Fruit fly (Drosophila melanogaster) whole organism, embryonic: ENCODE measurements around the gene Ttc19.
A peak's percentile ranks its signal among the peaks of the same experiment; 100 is the strongest.

ENCODE experiments used
- CG12391 ChIP-seq: fragments of 200-800 bp; sonication (Bioruptor generic); optimal IDR thresholded peaks from 3 replicates; lab custom pipeline; 2018; ENCODE audit warnings: missing biosample characterization, mild to moderate bottlenecking, missing genetic modification characterization, moderate library complexity
- CG14965 ChIP-seq: fragments of 200-800 bp; sonication (Bioruptor generic); optimal IDR thresholded peaks from 2 replicates; lab custom pipeline; 2016; ENCODE audit warnings: missing biosample characterization, missing genetic modification characterization, borderline replicate concordance
- CG30431 ChIP-seq: fragments of 200-800 bp; sonication (Bioruptor generic); optimal IDR thresholded peaks from 2 replicates; lab custom pipeline; 2017; ENCODE audit warnings: missing biosample characterization, missing genetic modification characterization
- CG5953 ChIP-seq: fragments of 200-800 bp; sonication (Bioruptor generic); IDR thresholded peaks from 2 replicates; pipeline ENCODE4 v1.3.6; 2022; ENCODE audit warnings: missing biosample characterization, missing genetic modification characterization
- CG7839 ChIP-seq: fragments of 200-800 bp; sonication (Bioruptor generic); optimal IDR thresholded peaks from 3 replicates; lab custom pipeline; 2018; ENCODE audit warnings: missing biosample characterization, mild to moderate bottlenecking, missing genetic modification characterization, moderate library complexity
- CG7963 ChIP-seq: fragments of 200-800 bp; sonication (Bioruptor generic); IDR thresholded peaks from 3 replicates; pipeline ENCODE4 v1.3.6; 2022; ENCODE audit warnings: missing biosample characterization, missing genetic modification characterization; ENCODE audit not compliant: partially characterized antibody
- CG8290 ChIP-seq, 3 experiments: fragments of 200-800 bp; sonication (Bioruptor generic); optimal IDR thresholded peaks; 2 replicates each; lab custom pipeline; 2016 to 2019; ENCODE audit warnings: missing biosample characterization in 3 of 3, missing genetic modification characterization in 3 of 3, mild to moderate bottlenecking in 2 of 3, moderate library complexity in 1 of 3
- CG9797 ChIP-seq: fragments of 200-800 bp; sonication (Bioruptor generic); optimal IDR thresholded peaks from 3 replicates; lab custom pipeline; 2018; ENCODE audit warnings: missing biosample characterization, mild to moderate bottlenecking, missing genetic modification characterization
- D ChIP-seq, 2 experiments: fragments of 200-800 bp in 1 of 2; fragments of >200 bp in 1 of 2; sonication (Bioruptor generic) in 1 of 2; optimal IDR thresholded peaks; 2 replicates in 1 of 2; 3 replicates in 1 of 2; lab custom pipeline; 2017; ENCODE audit warnings: mild to moderate bottlenecking in 1 of 2, missing biosample characterization in 1 of 2, missing genetic modification characterization in 1 of 2, missing genetic modification reagents in 1 of 2
- Dip3 ChIP-seq: fragments of 200-800 bp; sonication (Bioruptor generic); optimal IDR thresholded peaks from 3 replicates; lab custom pipeline; 2016; ENCODE audit warnings: missing biosample characterization, missing genetic modification characterization
- Drgx ChIP-seq: fragments of 200-800 bp; sonication (Bioruptor generic); IDR thresholded peaks from 2 replicates; pipeline ENCODE4 v1.3.6; 2022; ENCODE audit warnings: missing biosample characterization, missing genetic modification characterization
- GATAe ChIP-seq: fragments of 200-800 bp; sonication (Bioruptor generic); conservative IDR thresholded peaks from 2 replicates; pipeline ENCODE4 v1.3.6; 2022; ENCODE audit warnings: missing biosample characterization, missing genetic modification characterization
- Hmr ChIP-seq: fragments of 200-800 bp; sonication (Bioruptor generic); optimal IDR thresholded peaks from 3 replicates; lab custom pipeline; 2017; ENCODE audit warnings: mild to moderate bottlenecking, missing biosample characterization, missing genetic modification reagents, missing genetic modification characterization
- Hr3 ChIP-seq: fragments of 200-800 bp; sonication (Bioruptor generic); optimal IDR thresholded peaks from 3 replicates; lab custom pipeline; 2016; ENCODE audit warnings: missing biosample characterization, missing genetic modification characterization
- Jarid2 ChIP-seq: fragments of 200-800 bp; sonication (Bioruptor generic); optimal IDR thresholded peaks from 3 replicates; lab custom pipeline; 2017; ENCODE audit warnings: mild to moderate bottlenecking, missing biosample characterization, missing genetic modification reagents, missing genetic modification characterization
- Mrtf ChIP-seq: fragments of 200-800 bp; sonication (Bioruptor generic); IDR thresholded peaks from 3 replicates; pipeline ENCODE4 v1.3.6; 2022; ENCODE audit warnings: missing biosample characterization, missing genetic modification characterization
- NC2α ChIP-seq: fragments of 200-800 bp; sonication (Bioruptor generic); optimal IDR thresholded peaks from 2 replicates; lab custom pipeline; 2016; ENCODE audit warnings: missing biosample characterization, missing genetic modification characterization
- Oaz ChIP-seq: fragments of 200-800 bp; sonication (Bioruptor generic); IDR thresholded peaks from 2 replicates; pipeline ENCODE4 v1.3.6; 2022; ENCODE audit warnings: missing biosample characterization, missing genetic modification characterization
- Poxn ChIP-seq: fragments of 200-800 bp; sonication (Bioruptor generic); IDR thresholded peaks from 2 replicates; pipeline ENCODE4 v1.3.6; 2022; ENCODE audit warnings: missing biosample characterization, missing genetic modification characterization
- Rfx ChIP-seq: fragments of 200-800 bp; sonication (Bioruptor generic); IDR thresholded peaks from 2 replicates; pipeline ENCODE4 v1.3.6; 2022; ENCODE audit warnings: missing biosample characterization, missing genetic modification characterization
- Scr ChIP-seq: fragments of 200-800 bp; sonication (Bioruptor generic); IDR thresholded peaks from 2 replicates; pipeline ENCODE4 v1.3.6; 2022; ENCODE audit warnings: missing biosample characterization, missing genetic modification characterization; ENCODE audit not compliant: partially characterized antibody
- Sox102F ChIP-seq: fragments of 200-800 bp; sonication (Bioruptor generic); optimal IDR thresholded peaks from 2 replicates; lab custom pipeline; 2018; ENCODE audit warnings: missing biosample characterization, mild to moderate bottlenecking, missing genetic modification characterization, moderate library complexity
- YL-1 ChIP-seq: fragments of 200-800 bp; sonication (Bioruptor generic); optimal IDR thresholded peaks from 3 replicates; lab custom pipeline; 2017; ENCODE audit warnings: missing biosample characterization, mild to moderate bottlenecking, missing genetic modification characterization
- ab ChIP-seq: fragments of 200-800 bp; sonication (Bioruptor generic); optimal IDR thresholded peaks from 2 replicates; lab custom pipeline; 2016; ENCODE audit warnings: missing biosample characterization, missing genetic modification characterization
- ara ChIP-seq: fragments of 200-800 bp; sonication (Bioruptor generic); IDR thresholded peaks from 2 replicates; pipeline ENCODE4 v1.3.6; 2022; ENCODE audit warnings: missing biosample characterization, missing genetic modification characterization
- bab2 ChIP-seq: fragments of 200-800 bp; sonication (Bioruptor generic); optimal IDR thresholded peaks from 2 replicates; lab custom pipeline; 2016; ENCODE audit warnings: missing biosample characterization, missing genetic modification characterization
- btn ChIP-seq: fragments of 200-800 bp; sonication (Bioruptor generic); optimal IDR thresholded peaks from 2 replicates; lab custom pipeline; 2016; ENCODE audit warnings: missing biosample characterization, missing genetic modification characterization
- ci ChIP-seq: fragments of 200-800 bp; sonication (Bioruptor generic); IDR thresholded peaks from 3 replicates; pipeline ENCODE4 v1.3.6; 2022; ENCODE audit warnings: missing biosample characterization, missing genetic modification characterization
- corto ChIP-seq: fragments of 200-800 bp; sonication (Bioruptor generic); optimal IDR thresholded peaks from 2 replicates; lab custom pipeline; 2016; ENCODE audit warnings: missing biosample characterization, mild to moderate bottlenecking, missing genetic modification characterization, moderate library complexity
- crc ChIP-seq: fragments of 200-800 bp; sonication (Bioruptor generic); optimal IDR thresholded peaks from 2 replicates; lab custom pipeline; 2016; ENCODE audit warnings: missing biosample characterization, missing genetic modification characterization
- fd3F ChIP-seq: fragments of 200-800 bp; sonication (Bioruptor generic); optimal IDR thresholded peaks from 2 replicates; lab custom pipeline; 2018; ENCODE audit warnings: missing biosample characterization, mild to moderate bottlenecking, missing genetic modification characterization, moderate library complexity
- fd96Cb ChIP-seq: fragments of 200-800 bp; sonication (Bioruptor generic); optimal IDR thresholded peaks from 2 replicates; lab custom pipeline; 2018; ENCODE audit warnings: missing biosample characterization, mild to moderate bottlenecking, missing genetic modification characterization, moderate library complexity
- hbn ChIP-seq: fragments of 200-800 bp; sonication (Bioruptor generic); IDR thresholded peaks from 2 replicates; pipeline ENCODE4 v1.3.6; 2022; ENCODE audit warnings: missing biosample characterization, missing genetic modification characterization; ENCODE audit not compliant: partially characterized antibody
- hkb ChIP-seq, 2 experiments: fragments of 200-800 bp in 1 of 2; fragments of >200 bp in 1 of 2; sonication (Bioruptor generic) in 1 of 2; IDR thresholded peaks in 1 of 2; optimal IDR thresholded peaks in 1 of 2; 2 replicates each; pipeline versions ENCODE4 v1.3.6 to Lab custom; 2017 to 2022; ENCODE audit warnings: missing biosample characterization in 1 of 2, missing genetic modification characterization in 1 of 2
- kah ChIP-seq: fragments of 200-800 bp; sonication (Bioruptor generic); optimal IDR thresholded peaks from 2 replicates; lab custom pipeline; 2018; ENCODE audit warnings: missing biosample characterization, mild to moderate bottlenecking, missing genetic modification characterization
- mld ChIP-seq: fragments of 200-800 bp; sonication (Bioruptor generic); IDR thresholded peaks from 3 replicates; pipeline ENCODE4 v1.3.6; 2022; ENCODE audit warnings: missing biosample characterization, missing genetic modification characterization; ENCODE audit not compliant: partially characterized antibody
- otp ChIP-seq: fragments of 200-800 bp; sonication (Bioruptor generic); IDR thresholded peaks from 3 replicates; pipeline ENCODE4, ENCODE4 v1.3.6; 2022; ENCODE audit warnings: missing biosample characterization, missing genetic modification characterization
- pan ChIP-seq, 4 experiments: fragments of >200 bp in 3 of 4; fragments of 200-800 bp in 1 of 4; sonication (Bioruptor generic) in 1 of 4; optimal IDR thresholded peaks in 3 of 4; IDR thresholded peaks in 1 of 4; 2 replicates each; pipeline versions ENCODE4 v1.3.6 to Lab custom; 2017 to 2022; ENCODE audit warnings: missing biosample characterization in 2 of 4, missing genetic modification characterization in 2 of 4, mixed read lengths in 1 of 4
- repo ChIP-seq: fragments of 200-800 bp; sonication (Bioruptor generic); optimal IDR thresholded peaks from 2 replicates; lab custom pipeline; 2016; ENCODE audit warnings: missing biosample characterization, missing genetic modification characterization
- salm ChIP-seq: fragments of 200-800 bp; sonication (Bioruptor generic); optimal IDR thresholded peaks from 2 replicates; lab custom pipeline; 2018; ENCODE audit warnings: missing biosample characterization, mild to moderate bottlenecking, missing genetic modification characterization
- ssp ChIP-seq: fragments of 200-800 bp; sonication (Bioruptor generic); IDR thresholded peaks from 2 replicates; pipeline ENCODE4 v1.3.6; 2022; ENCODE audit warnings: missing biosample characterization, missing genetic modification characterization
- tll ChIP-seq, 2 experiments: fragments of 200-800 bp in 1 of 2; fragments of >200 bp in 1 of 2; sonication (Bioruptor generic) in 1 of 2; optimal IDR thresholded peaks; 2 replicates each; lab custom pipeline; 2017 to 2019; ENCODE audit warnings: missing biosample characterization in 2 of 2, missing genetic modification characterization in 2 of 2, mild to moderate bottlenecking in 1 of 2, moderate library complexity in 1 of 2
- trem ChIP-seq: fragments of 200-800 bp; optimal IDR thresholded peaks from 3 replicates; lab custom pipeline; 2019; ENCODE audit warnings: missing biosample characterization, mild to moderate bottlenecking, missing genetic modification characterization, moderate library complexity
- tx ChIP-seq: fragments of 200-800 bp; sonication (Bioruptor generic); optimal IDR thresholded peaks from 2 replicates; lab custom pipeline; 2016; ENCODE audit warnings: missing biosample characterization, missing genetic modification characterization
- usp ChIP-seq: fragments of >200 bp; optimal IDR thresholded peaks from 2 replicates; lab custom pipeline; 2017; ENCODE audit warnings: missing biosample characterization, missing genetic modification characterization
- vfl ChIP-seq: fragments of 200-800 bp; sonication (Bioruptor generic); optimal IDR thresholded peaks from 2 replicates; lab custom pipeline; 2016; ENCODE audit warnings: missing biosample characterization, missing genetic modification characterization
- wek ChIP-seq: fragments of 200-800 bp; sonication (Bioruptor generic); optimal IDR thresholded peaks from 3 replicates; lab custom pipeline; 2018; ENCODE audit warnings: missing biosample characterization, mild to moderate bottlenecking, missing genetic modification characterization, moderate library complexity

Ttc19 gene

DNA sequence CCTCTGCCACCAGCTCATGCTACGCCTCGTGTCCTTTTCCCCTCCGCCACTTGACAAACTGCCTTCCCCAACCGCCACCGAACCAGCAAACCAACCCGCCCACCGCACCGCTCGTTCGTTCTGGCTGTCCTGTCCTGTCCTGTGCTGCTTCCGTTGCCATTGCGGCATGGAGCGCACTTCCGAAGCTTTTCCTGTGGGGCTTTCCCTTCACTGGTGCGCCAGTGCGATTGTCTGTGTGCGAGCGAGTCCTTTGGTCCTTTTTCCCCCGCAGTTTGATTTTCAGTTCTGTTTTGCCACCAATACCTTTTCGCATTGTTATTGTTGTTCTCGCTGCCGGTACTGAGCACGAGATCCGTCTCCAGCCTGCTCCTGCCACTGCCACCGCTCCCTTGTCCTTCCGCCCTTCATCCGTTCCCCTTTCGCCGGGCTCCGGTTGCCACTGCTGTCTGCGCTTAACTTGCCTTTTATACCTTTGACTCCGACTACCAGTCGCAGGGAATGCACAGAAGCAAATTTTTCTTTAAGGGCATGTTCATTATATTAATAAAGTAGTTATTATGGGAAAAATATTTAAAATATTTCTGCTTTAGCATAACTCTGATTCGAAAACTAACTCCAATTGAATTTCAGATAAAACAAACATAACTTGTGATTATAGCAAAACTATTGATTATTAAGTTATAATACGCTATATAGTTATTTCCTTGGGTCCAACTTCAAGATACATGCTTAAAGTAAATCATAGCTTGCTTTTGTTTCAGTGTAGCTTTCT lies 20.8 kb downstream of the Ttc19 start (continued):
- TF ChIP-seq corto (GFP tag; lab: Kevin White, UChicago) (no peak), ab (GFP tag; lab: Kevin White, UChicago) (no peak), CG7963 (no peak), tx (GFP tag; lab: Kevin White, UChicago) (no peak), Dip3 (no peak), CG8290 (GFP tag; optimal IDR thresholded peaks at IDR 0.05; lab: Kevin White, UChicago) (no peak), CG8290 (tag; optimal IDR thresholded peaks at IDR 0.05; lab: Kevin White, UChicago) (peak in 1 of 2 experiments; percentile 22), crc (GFP tag; lab: Kevin White, UChicago) (no peak), wek (GFP tag; lab: Kevin White, UChicago) (no peak), repo (GFP tag; lab: Kevin White, UChicago) (no peak), otp (no peak), GATAe (GFP tag; lab: Robert Waterston, UW) (no peak), pan (optimal IDR thresholded peaks at IDR 0.05; lab: Kevin White, UChicago) (no peak), pan (GFP tag; optimal IDR thresholded peaks at IDR 0.05 in 1 of 2, IDR thresholded peaks at IDR 0.05 in 1 of 2) (no peak), trem (tag; lab: Kevin White, UChicago) (peak; percentile 18), Jarid2 (GFP tag; lab: Kevin White, UChicago) (peak; percentile 36), CG9797 (GFP tag; lab: Kevin White, UChicago) (no peak), vfl (GFP tag; lab: Kevin White, UChicago) (peak; percentile 38), Poxn (no peak), usp (no peak), tll (GFP tag; optimal IDR thresholded peaks at IDR 0.05; lab: Kevin White, UChicago) (no peak), Mrtf (GFP tag; lab: Robert Waterston, UW) (no peak), hbn (GFP tag; lab: Robert Waterston, UW) (no peak), hkb (optimal IDR thresholded peaks at IDR 0.05; lab: Kevin White, UChicago) (no peak), hkb (GFP tag; IDR thresholded peaks at IDR 0.05; lab: Robert Waterston, UW) (peak; percentile 68), D (optimal IDR thresholded peaks at IDR 0.05; lab: Kevin White, UChicago) (no peak), D (GFP tag; optimal IDR thresholded peaks at IDR 0.05; lab: Kevin White, UChicago) (peak; percentile 67), btn (GFP tag; lab: Kevin White, UChicago) (no peak), CG5953 (no peak), Oaz (GFP tag; lab: Robert Waterston, UW) (no peak), YL-1 (GFP tag; lab: Kevin White, UChicago) (peak; percentile 5), Hr3 (GFP tag; lab: Kevin White, UChicago) (peak; percentile 45), ara (GFP tag; lab: Robert Waterston, UW) (0 out of 2 replicates have a peak, but pooled peaks have one; percentile 14), Drgx (GFP tag; lab: Robert Waterston, UW) (no peak), bab2 (GFP tag; lab: Kevin White, UChicago) (peak; percentile 5), CG7839 (tag; lab: Kevin White, UChicago) (peak; percentile 82), CG14965 (GFP tag; lab: Kevin White, UChicago) (no peak), fd96Cb (tag; lab: Kevin White, UChicago) (peak; percentile 73), fd3F (GFP tag; lab: Kevin White, UChicago) (peak; percentile 47), ci (no peak), CG30431 (no peak), ssp (no peak), salm (tag; lab: Kevin White, UChicago) (no peak), CG12391 (tag; lab: Kevin White, UChicago) (peak; percentile 72), Rfx (peak; percentile 34; the same call in 1 of the 2 replicates), Scr (GFP tag; lab: Robert Waterston, UW) (no peak), mld (GFP tag; lab: Robert Waterston, UW) (no peak), Sox102F (GFP tag; lab: Kevin White, UChicago) (peak; percentile 75), kah (GFP tag; lab: Kevin White, UChicago) (peak; percentile 47), Hmr (GFP tag; lab: Kevin White, UChicago) (peak; percentile 88), NC2α (no peak)
